Worm (Caenorhabditis elegans): ENCODE measurements around the gene srx-39.

Gene srx-39

ce11 chrV:5107816-5108215 is 49.7 kb downstream of the srx-39 start, which contains the start of gene srab-3:
Gene srab-3, minus strand, starts transcription at chrV:5107916.
- TF ChIP-seq mls-2 (tag; optimal IDR thresholded peaks at IDR 0.05), result no peak
- TF ChIP-seq unc-62 (GFP tag; optimal IDR thresholded peaks at IDR 0.05), result no peak
- TF ChIP-seq nhr-2 (tag; optimal IDR thresholded peaks at IDR 0.05), result no peak
- TF ChIP-seq blmp-1 (tag; optimal IDR thresholded peaks at IDR 0.05), result no peak
- no peak for TF ChIP-seq zip-8 (tag; optimal IDR thresholded peaks at IDR 0.05)
- no peak for TF ChIP-seq ham-2 (GFP tag; optimal IDR thresholded peaks at IDR 0.05)
- TF ChIP-seq snpc-4 (tag; optimal IDR thresholded peaks at IDR 0.05), result no peak
- no peak for TF ChIP-seq pha-4 (tag; optimal IDR thresholded peaks at IDR 0.05)
- TF ChIP-seq unc-39 (tag; optimal IDR thresholded peaks at IDR 0.05), result no peak
- no peak for TF ChIP-seq unc-120 (tag; optimal IDR thresholded peaks at IDR 0.05; ENCODE audit: poor library complexity, severe bottlenecking)
- no peak for TF ChIP-seq sptf-1 (tag; optimal IDR thresholded peaks at IDR 0.05)
- TF ChIP-seq nhr-237 (tag; optimal IDR thresholded peaks at IDR 0.05), result no peak
- TF ChIP-seq hlh-1 (tag; optimal IDR thresholded peaks at IDR 0.05), result no peak
- TF ChIP-seq lin-32 (GFP tag; optimal IDR thresholded peaks at IDR 0.05), result no peak
- no peak for TF ChIP-seq M03D4.4 (tag; optimal IDR thresholded peaks at IDR 0.05)

Data from whole organism, mixed stage, embryonic.